Worm (Caenorhabditis elegans): Measurements from ENCODE around the gene sqv-6.
A peak's percentile ranks its signal among the peaks of the same experiment; 100 is the strongest.

Gene sqv-6

ce11 chrV:977853-978252 lies 13.3 kb upstream of the sqv-6 start:
- TF ChIP-seq ztf-28 (GFP tag; IDR thresholded peaks at IDR 0.05) = no peak
- no peak for TF ChIP-seq cebp-1 (GFP tag; IDR thresholded peaks at IDR 0.05)
- TF ChIP-seq cebp-1 (tag; optimal IDR thresholded peaks at IDR 0.05) = no peak
- TF ChIP-seq madf-10 (tag; optimal IDR thresholded peaks at IDR 0.05) = no peak
- TF ChIP-seq lsy-27 (tag; optimal IDR thresholded peaks at IDR 0.05; ENCODE audit: borderline replicate concordance, insufficient read depth) = no peak
- no peak for TF ChIP-seq athp-1 (tag; optimal IDR thresholded peaks at IDR 0.05)
- TF ChIP-seq nfyb-1 (GFP tag; IDR thresholded peaks at IDR 0.05) = no peak
- no peak for TF ChIP-seq hrde-1 (tag; optimal IDR thresholded peaks at IDR 0.05; ENCODE audit: borderline replicate concordance)
- TF ChIP-seq ekl-4 (GFP tag; IDR thresholded peaks at IDR 0.05) = no peak
- no peak for TF ChIP-seq zim-3 (tag; optimal IDR thresholded peaks at IDR 0.05)
- TF ChIP-seq xnd-1 (tag; optimal IDR thresholded peaks at IDR 0.05) = no peak
- TF ChIP-seq atf-7 (tag; optimal IDR thresholded peaks at IDR 0.05) = no peak
- no peak for TF ChIP-seq F49E8.2 (tag; optimal IDR thresholded peaks at IDR 0.05; ENCODE audit: insufficient read depth)
- TF ChIP-seq ztf-26 (tag; optimal IDR thresholded peaks at IDR 0.05) = no peak
- no peak for TF ChIP-seq ZK185.1 (tag; optimal IDR thresholded peaks at IDR 0.05; ENCODE audit: poor library complexity, severe bottlenecking)
- no peak for TF ChIP-seq unc-130 (GFP tag; optimal IDR thresholded peaks at IDR 0.05)

ce11 chrV:976498-977063 lies 12.0 kb upstream of the sqv-6 start:
- TF ChIP-seq rcor-1 (GFP tag; IDR thresholded peaks at IDR 0.05) = no peak
- TF ChIP-seq ztf-28 (GFP tag; IDR thresholded peaks at IDR 0.05) = no peak
- no peak for TF ChIP-seq nfya-1 (tag; optimal IDR thresholded peaks at IDR 0.05; ENCODE audit: borderline replicate concordance, insufficient read depth)
- peak; percentile 20 for TF ChIP-seq nhr-80 (tag; optimal IDR thresholded peaks at IDR 0.05)
- no peak for TF ChIP-seq bed-1 (GFP tag; IDR thresholded peaks at IDR 0.05)
- no peak for TF ChIP-seq K11D2.4 (GFP tag; IDR thresholded peaks at IDR 0.05)
- no peak for TF ChIP-seq snpc-1.1 (tag; optimal IDR thresholded peaks at IDR 0.05; ENCODE audit: insufficient read depth)
- no peak for TF ChIP-seq ztf-22 (GFP tag; optimal IDR thresholded peaks at IDR 0.05)

ce11 chrV:975184-975583 lies 10.6 kb upstream of the sqv-6 start:
- peak; percentile 24 for TF ChIP-seq lin-40 (tag; optimal IDR thresholded peaks at IDR 0.05)
- no peak for TF ChIP-seq ceh-40 (GFP tag; IDR thresholded peaks at IDR 0.05)
- TF ChIP-seq hmg-1.2 (GFP tag; IDR thresholded peaks at IDR 0.05) = peak; percentile 84
- TF ChIP-seq let-607 (tag; optimal IDR thresholded peaks at IDR 0.05) = no peak
- no peak for TF ChIP-seq snpc-4 (GFP tag; optimal IDR thresholded peaks at IDR 0.05)
- peak in 2 of 4 experiments; percentile 10 to 47 for TF ChIP-seq snpc-4 (tag; optimal IDR thresholded peaks at IDR 0.05)
- TF ChIP-seq ceh-27 (GFP tag; optimal IDR thresholded peaks at IDR 0.05) = peak; percentile 53
- peak; percentile 8 for TF ChIP-seq tbp1 (GFP tag; optimal IDR thresholded peaks at IDR 0.05)
- peak; percentile 55; the same call in 1 of the 2 replicates for TF ChIP-seq dox-1 (GFP tag; IDR thresholded peaks at IDR 0.05)
- TF ChIP-seq attf-5 (GFP tag; optimal IDR thresholded peaks at IDR 0.05) = peak; percentile 19
- TF ChIP-seq K11D2.4 (GFP tag; IDR thresholded peaks at IDR 0.05) = no peak
- TF ChIP-seq zfh-2 (GFP tag; conservative IDR thresholded peaks at IDR 0.05) = 0 out of 2 replicates have a peak, but pooled peaks have one; percentile 34
- no peak for TF ChIP-seq ccch-3 (GFP tag; optimal IDR thresholded peaks at IDR 0.05)
- no peak for TF ChIP-seq cebp-1 (GFP tag; IDR thresholded peaks at IDR 0.05)
- TF ChIP-seq cebp-1 (tag; optimal IDR thresholded peaks at IDR 0.05) = peak; percentile 53
- no peak for TF ChIP-seq C17E4.6 (GFP tag; IDR thresholded peaks at IDR 0.05)

Data from whole organism, young adult.